Worm (Caenorhabditis elegans): ENCODE results near the gene sdf-9.
A peak's percentile ranks its signal among the peaks of the same experiment; 100 is the strongest.

DNA sequence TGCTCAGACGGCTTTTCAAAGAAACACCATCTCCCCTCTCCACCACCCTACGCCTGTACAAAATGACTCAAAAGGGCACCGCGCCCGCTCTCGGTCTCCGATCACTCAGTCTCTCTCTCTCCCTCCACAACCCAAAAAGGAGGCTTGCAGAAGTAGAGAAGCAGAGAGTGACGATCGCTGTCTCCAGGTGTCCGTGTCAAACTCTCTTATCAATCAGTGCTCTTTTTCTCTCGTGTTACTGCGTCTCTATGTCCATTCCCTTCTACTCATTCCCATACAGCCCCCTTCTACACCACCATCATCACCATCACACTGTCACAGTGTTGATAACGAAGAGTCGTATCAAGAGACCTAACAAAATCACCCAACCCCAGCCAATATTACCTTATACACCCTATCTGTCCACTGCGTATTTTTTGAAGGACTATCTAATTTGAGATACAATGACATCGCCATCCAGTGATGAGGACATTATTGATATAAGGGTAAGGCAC, 45.4 kb upstream of the sdf-9 start, which contains the start of gene pha-4:
- TF ChIP-seq fos-1 (tag; optimal IDR thresholded peaks at IDR 0.05) (peak; percentile 97), nhr-25 (tag; optimal IDR thresholded peaks at IDR 0.05) (no peak)
